Fruit fly (Drosophila melanogaster) whole organism, wandering third instar larva: Measurements from ENCODE around the gene fuss.

Experiments used
- CG9705 ChIP-seq: fragments of 200-800 bp; sonication (Bioruptor generic); optimal IDR thresholded peaks from 2 replicates; lab custom pipeline; 2018; ENCODE audit warnings: missing biosample characterization, mild to moderate bottlenecking, missing genetic modification characterization
- Dfd ChIP-seq: fragments of >200 bp; optimal IDR thresholded peaks from 2 replicates; lab custom pipeline; 2017; ENCODE audit warnings: missing biosample characterization, missing genetic modification characterization
- Hr78 ChIP-seq: fragments of >200 bp; optimal IDR thresholded peaks from 2 replicates; lab custom pipeline; 2017; ENCODE audit warnings: missing biosample characterization, missing genetic modification characterization
- Hr83 ChIP-seq: fragments of 200-300 bp; sonication (Bioruptor generic); optimal IDR thresholded peaks from 2 replicates; lab custom pipeline; 2016; ENCODE audit warnings: missing biosample characterization, mild to moderate bottlenecking, missing genetic modification characterization, moderate library complexity; ENCODE audit not compliant: poor library complexity, severe bottlenecking
- OdsH ChIP-seq: fragments of 200-800 bp; sonication (Bioruptor generic); optimal IDR thresholded peaks from 2 replicates; lab custom pipeline; 2016; ENCODE audit warnings: missing biosample characterization, mild to moderate bottlenecking, missing genetic modification characterization
- br ChIP-seq: fragments of 200-800 bp; sonication (Bioruptor generic); optimal IDR thresholded peaks from 2 replicates; lab custom pipeline; 2016; ENCODE audit warnings: missing biosample characterization, missing genetic modification characterization
- foxo ChIP-seq, 2 experiments: fragments of 200-800 bp; sonication (Bioruptor generic); optimal IDR thresholded peaks; 2 replicates in 1 of 2; 3 replicates in 1 of 2; lab custom pipeline; 2016 to 2017; ENCODE audit warnings: missing biosample characterization in 2 of 2, missing genetic modification characterization in 2 of 2
- h ChIP-seq: fragments of 200-800 bp; sonication (Bioruptor generic); optimal IDR thresholded peaks from 3 replicates; lab custom pipeline; 2016; ENCODE audit warnings: missing biosample characterization, mild to moderate bottlenecking, missing genetic modification characterization
- pan ChIP-seq: fragments of >200 bp; optimal IDR thresholded peaks from 2 replicates; lab custom pipeline; 2017
- rgr ChIP-seq: fragments of 200-800 bp; sonication (Bioruptor generic); optimal IDR thresholded peaks from 3 replicates; lab custom pipeline; 2016; ENCODE audit warnings: missing biosample characterization, mild to moderate bottlenecking, missing genetic modification characterization
- usp ChIP-seq: fragments of >200 bp; optimal IDR thresholded peaks from 2 replicates; lab custom pipeline; 2017; ENCODE audit warnings: missing biosample characterization, missing genetic modification characterization
- woc ChIP-seq: sonication (Bioruptor generic); optimal IDR thresholded peaks from 2 replicates; lab custom pipeline; 2016; ENCODE audit warnings: missing biosample characterization, mild to moderate bottlenecking, missing genetic modification characterization

DNA sequence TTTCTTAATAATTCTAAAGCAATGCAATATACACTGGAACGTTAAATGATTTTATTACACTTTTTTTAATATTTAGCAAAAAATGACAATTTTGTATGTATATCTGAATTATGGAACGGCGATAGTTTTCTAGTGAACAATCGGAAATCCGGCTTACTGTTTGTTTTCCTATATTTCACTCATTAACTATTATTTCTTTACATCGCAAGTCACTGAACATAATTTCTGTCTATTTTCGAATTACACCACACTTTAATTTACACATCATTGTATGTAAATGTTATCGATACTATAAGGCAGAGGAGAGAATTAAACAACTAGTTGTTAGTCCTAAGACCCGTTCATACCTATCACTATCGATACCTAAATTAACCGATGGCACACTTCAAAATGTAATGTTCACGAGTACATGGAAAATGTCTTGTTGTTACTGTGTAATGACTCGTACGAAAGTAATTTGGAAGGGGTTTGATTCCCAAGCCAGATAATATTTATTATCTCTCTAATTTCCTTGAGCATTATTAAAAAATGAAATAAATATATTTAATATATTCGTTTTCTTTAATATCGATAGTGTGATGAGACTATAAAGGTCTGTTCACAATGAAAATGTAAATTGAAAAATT is 48.6 kb upstream of the fuss start, which contains the start of gene PlexA:
- TF ChIP-seq h (GFP tag; lab: Kevin White, UChicago) (peak; percentile 39), Dfd (GFP tag; lab: Kevin White, UChicago) (peak; percentile 58), woc (GFP tag; lab: Kevin White, UChicago) (peak; percentile 53), br (GFP tag; lab: Kevin White, UChicago) (peak; percentile 26), Hr83 (GFP tag; lab: Kevin White, UChicago) (no peak), Hr78 (GFP tag; lab: Kevin White, UChicago) (no peak), rgr (GFP tag; lab: Kevin White, UChicago) (peak; percentile 66), pan (lab: Kevin White, UChicago) (no peak), OdsH (peak; percentile 7), CG9705 (GFP tag; lab: Kevin White, UChicago) (peak; percentile 85), usp (no peak), foxo (GFP tag; optimal IDR thresholded peaks at IDR 0.05; lab: Kevin White, UChicago) (peak in 1 of 2 experiments; percentile 73)
